Worm (Caenorhabditis elegans) whole organism, L3 larva: ENCODE measurements around the gene ints-11.

Source experiments
- R02D3.7 ChIP-seq: fragments of 150-350 bp; optimal IDR thresholded peaks from 2 replicates; lab custom pipeline; 2014; ENCODE audit warnings: missing biosample characterization, missing genetic modification characterization
- ama-1 ChIP-seq: fragments of 150-350 bp; optimal IDR thresholded peaks from 2 replicates; lab custom pipeline; 2018
- daf-12 ChIP-seq: fragments of 150-350 bp; optimal IDR thresholded peaks from 2 replicates; lab custom pipeline; 2014; ENCODE audit warnings: missing biosample characterization, missing genetic modification reagents, missing genetic modification characterization
- elt-2 ChIP-seq: sonication (generic microtip); optimal IDR thresholded peaks from 2 replicates; lab custom pipeline; 2016; ENCODE audit warnings: missing genetic modification reagents, mild to moderate bottlenecking, missing genetic modification characterization, missing compliant biosample characterization
- elt-3 ChIP-seq, 3 experiments: fragments of 150-350 bp in 1 of 3; sonication (generic microtip) in 2 of 3; optimal IDR thresholded peaks; 2 replicates in 2 of 3; 4 replicates in 1 of 3; lab custom pipeline; 2014 to 2017; ENCODE audit warnings: missing biosample characterization in 3 of 3, missing genetic modification characterization in 3 of 3
- hmg-11 ChIP-seq: sonication (generic microtip); optimal IDR thresholded peaks from 2 replicates; lab custom pipeline; 2016; ENCODE audit warnings: missing genetic modification characterization, missing compliant biosample characterization
- lin-39 ChIP-seq: fragments of 150-350 bp; optimal IDR thresholded peaks from 2 replicates; lab custom pipeline; 2018; ENCODE audit warnings: missing biosample characterization, missing genetic modification reagents, missing genetic modification characterization
- nhr-23 ChIP-seq: fragments of 150-350 bp; optimal IDR thresholded peaks from 2 replicates; lab custom pipeline; 2014; ENCODE audit warnings: missing biosample characterization, missing genetic modification reagents, missing genetic modification characterization
- pha-4 ChIP-seq: fragments of 150-350 bp; optimal IDR thresholded peaks from 2 replicates; lab custom pipeline; 2014; ENCODE audit warnings: missing biosample characterization, missing genetic modification reagents, missing genetic modification characterization
- pqm-1 ChIP-seq: fragments of 150-350 bp; optimal IDR thresholded peaks from 2 replicates; lab custom pipeline; 2017; ENCODE audit warnings: missing biosample characterization, missing genetic modification characterization, inconsistent platforms
- unc-62 ChIP-seq: fragments of 150-350 bp; sonication (generic microtip); optimal IDR thresholded peaks from 4 replicates; lab custom pipeline; 2014; ENCODE audit warnings: missing biosample characterization, missing genetic modification reagents, missing genetic modification characterization
- zag-1 ChIP-seq: fragments of 150-350 bp; optimal IDR thresholded peaks from 2 replicates; lab custom pipeline; 2014; ENCODE audit warnings: missing biosample characterization, missing genetic modification characterization
- ztf-11 ChIP-seq: fragments of 150-350 bp; optimal IDR thresholded peaks from 2 replicates; lab custom pipeline; 2014; ENCODE audit warnings: missing biosample characterization, missing genetic modification characterization

ce11 chrII:8112063-8112462 lies 31.2 kb downstream of the ints-11 start, which contains the start of gene lron-4:
- no peak for TF ChIP-seq elt-3 (tag; optimal IDR thresholded peaks at IDR 0.05; lab: Kevin White, UChicago)
- no peak for TF ChIP-seq pha-4
- TF ChIP-seq R02D3.7 (tag; lab: Kevin White, UChicago): no peak
- no peak for TF ChIP-seq unc-62 (GFP tag; lab: Kevin White, UChicago)
- no peak for TF ChIP-seq pqm-1 (tag; lab: Kevin White, UChicago)
- TF ChIP-seq elt-2 (tag; lab: Kevin White, UChicago): no peak
- TF ChIP-seq daf-12 (tag; lab: Kevin White, UChicago): no peak
- TF ChIP-seq lin-39 (tag; lab: Kevin White, UChicago): no peak
- no peak for TF ChIP-seq nhr-23 (tag; lab: Kevin White, UChicago)
- TF ChIP-seq zag-1 (tag; lab: Kevin White, UChicago): no peak
- TF ChIP-seq ztf-11 (tag; lab: Kevin White, UChicago): no peak
- no peak for TF ChIP-seq hmg-11 (tag; lab: Kevin White, UChicago)
- no peak for TF ChIP-seq ama-1
